Fruit fly (Drosophila melanogaster): ENCODE results near the gene CG7251.

CG7251 gene

DNA sequence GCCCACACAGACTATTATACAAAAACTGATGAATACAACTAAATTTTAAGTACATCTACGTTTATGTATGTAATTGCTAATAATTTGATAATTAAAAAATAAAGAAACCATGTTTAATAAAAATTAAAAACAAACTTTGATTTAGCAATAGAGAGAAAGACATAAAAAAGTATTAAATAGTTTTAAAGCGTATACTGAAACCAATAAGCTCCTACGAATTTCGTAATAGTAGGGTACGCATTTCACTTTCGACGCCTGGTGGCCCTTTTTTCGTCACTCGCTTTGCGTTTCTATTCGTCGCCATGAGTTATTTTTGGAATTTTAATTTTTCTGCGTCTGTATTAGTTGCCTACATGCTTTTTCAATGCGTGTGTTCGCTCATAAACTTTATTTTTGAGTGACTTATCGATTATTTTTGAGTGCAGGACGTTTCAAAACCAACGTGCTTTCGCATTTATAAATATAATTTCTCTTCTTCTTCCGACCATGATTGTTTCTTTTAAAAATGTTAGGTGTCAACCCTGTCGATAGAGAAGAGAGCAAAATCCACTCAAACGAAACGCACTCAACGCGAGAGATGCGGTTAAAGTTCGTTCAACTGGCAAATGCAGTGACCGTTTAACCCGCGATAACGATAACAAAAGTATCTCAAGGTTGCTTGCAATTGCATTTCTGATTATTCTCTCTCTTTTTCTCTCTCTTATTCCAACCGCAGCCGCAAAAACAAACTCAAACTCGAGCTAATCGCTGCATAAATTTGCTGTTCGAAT lies 41.5 kb downstream of the CG7251 start, which contains the start of gene Oscillin (continued):
- TF ChIP-seq sna (GFP tag; IDR thresholded peaks at IDR 0.05; ENCODE audit: partially characterized antibody), result peak; percentile 91
- peak; percentile 57 for TF ChIP-seq CG6813 (GFP tag; optimal IDR thresholded peaks at IDR 0.05)
- TF ChIP-seq PHDP (tag; optimal IDR thresholded peaks at IDR 0.05), result no peak
- peak; percentile 72 for TF ChIP-seq klu (GFP tag; IDR thresholded peaks at IDR 0.05)
- TF ChIP-seq wek (GFP tag; optimal IDR thresholded peaks at IDR 0.05), result no peak
- no peak for TF ChIP-seq ac (GFP tag; optimal IDR thresholded peaks at IDR 0.05)
- TF ChIP-seq tna (GFP tag; IDR thresholded peaks at IDR 0.05; ENCODE audit: partially characterized antibody), result peak; percentile 78
- peak; percentile 41 for TF ChIP-seq mam (GFP tag; optimal IDR thresholded peaks at IDR 0.05)
- TF ChIP-seq tup (GFP tag; optimal IDR thresholded peaks at IDR 0.05), result no peak
- peak; percentile 66 for TF ChIP-seq CG12299 (tag; optimal IDR thresholded peaks at IDR 0.05)
- peak; percentile 43 for TF ChIP-seq ems (GFP tag; optimal IDR thresholded peaks at IDR 0.05)
- TF ChIP-seq CG9817 (tag; optimal IDR thresholded peaks at IDR 0.05), result peak; percentile 58
- peak; percentile 89 for TF ChIP-seq gsb-n (tag; optimal IDR thresholded peaks at IDR 0.05)
- TF ChIP-seq sc (optimal IDR thresholded peaks at IDR 0.05), result no peak
- TF ChIP-seq sc (GFP tag; optimal IDR thresholded peaks at IDR 0.05), result no peak
- no peak for TF ChIP-seq D (optimal IDR thresholded peaks at IDR 0.05)
- TF ChIP-seq D (GFP tag; optimal IDR thresholded peaks at IDR 0.05), result peak; percentile 77
- peak; percentile 88 for TF ChIP-seq CG11504 (tag; optimal IDR thresholded peaks at IDR 0.05)
- no peak for TF ChIP-seq ap (GFP tag; IDR thresholded peaks at IDR 0.05)
- TF ChIP-seq CG4360 (GFP tag; IDR thresholded peaks at IDR 0.05), result 0 out of 2 replicates have a peak, but pooled peaks have one; percentile 4
- TF ChIP-seq Adf1 (GFP tag; IDR thresholded peaks at IDR 0.05), result peak; percentile 16; the same call in 1 of the 2 replicates
- peak; percentile 88 for TF ChIP-seq CG10979 (tag; optimal IDR thresholded peaks at IDR 0.05)
- TF ChIP-seq abd-A (tag; optimal IDR thresholded peaks at IDR 0.05), result peak; percentile 64
- TF ChIP-seq Six4 (GFP tag; optimal IDR thresholded peaks at IDR 0.05), result peak; percentile 49
- TF ChIP-seq tll (GFP tag; optimal IDR thresholded peaks at IDR 0.05), result no peak
- no peak for TF ChIP-seq BEAF-32 (GFP tag; optimal IDR thresholded peaks at IDR 0.05)
- TF ChIP-seq CG10366 (GFP tag; IDR thresholded peaks at IDR 0.05), result peak; percentile 60; the same call in 1 of the 2 replicates
- no peak for TF ChIP-seq HLHmδ (GFP tag; optimal IDR thresholded peaks at IDR 0.05)
- TF ChIP-seq CG32767 (GFP tag; IDR thresholded peaks at IDR 0.05), result peak; percentile 78
- TF ChIP-seq CG7786 (GFP tag; optimal IDR thresholded peaks at IDR 0.05), result no peak
- TF ChIP-seq CG17186 (GFP tag; optimal IDR thresholded peaks at IDR 0.05), result no peak
- TF ChIP-seq CG8359 (GFP tag; optimal IDR thresholded peaks at IDR 0.05; ENCODE audit: borderline replicate concordance), result peak; percentile 44
- TF ChIP-seq CG6175 (GFP tag; IDR thresholded peaks at IDR 0.05), result no peak
- TF ChIP-seq Optix (GFP tag; IDR thresholded peaks at IDR 0.05), result no peak
- TF ChIP-seq CG11696 (GFP tag; IDR thresholded peaks at IDR 0.05), result peak; percentile 60
- no peak for TF ChIP-seq disco-r (GFP tag; optimal IDR thresholded peaks at IDR 0.05)
- TF ChIP-seq Sox100B (GFP tag; optimal IDR thresholded peaks at IDR 0.05), result peak; percentile 88
- peak; percentile 49 for TF ChIP-seq CG8281 (tag; optimal IDR thresholded peaks at IDR 0.05)
- no peak for TF ChIP-seq TFAM (GFP tag; optimal IDR thresholded peaks at IDR 0.05)
- TF ChIP-seq pum (GFP tag; optimal IDR thresholded peaks at IDR 0.05), result peak; percentile 13
- TF ChIP-seq CG17328 (GFP tag; IDR thresholded peaks at IDR 0.05), result peak; percentile 66
- no peak for TF ChIP-seq prd (optimal IDR thresholded peaks at IDR 0.05)
- peak; percentile 79 for TF ChIP-seq prd (GFP tag; IDR thresholded peaks at IDR 0.05)
- TF ChIP-seq CG4328 (GFP tag; optimal IDR thresholded peaks at IDR 0.05), result peak; percentile 78
- TF ChIP-seq CG32532 (GFP tag; IDR thresholded peaks at IDR 0.05), result peak; percentile 90
- peak; percentile 56 for TF ChIP-seq twi (tag; optimal IDR thresholded peaks at IDR 0.05)
- peak; percentile 83 for TF ChIP-seq CG14860 (GFP tag; IDR thresholded peaks at IDR 0.05; ENCODE audit: partially characterized antibody)
- peak; percentile 40 for TF ChIP-seq CG1792 (GFP tag; optimal IDR thresholded peaks at IDR 0.05)
- TF ChIP-seq CG17802 (tag; optimal IDR thresholded peaks at IDR 0.05), result peak; percentile 31
